Worm (Caenorhabditis elegans) whole organism, young adult: ENCODE data around the gene F11E6.4.

Experiments
- C06A6.2 ChIP-seq: fragments of 200-800 bp; sonication (Bioruptor generic); conservative IDR thresholded peaks from 2 replicates; pipeline ENCODE4 v1.3.6; 2022; ENCODE audit warnings: missing genetic modification characterization, missing compliant biosample characterization
- T26A5.8 ChIP-seq: sonication (generic microtip); optimal IDR thresholded peaks from 2 replicates; lab custom pipeline; 2016; ENCODE audit warnings: missing genetic modification characterization, missing compliant biosample characterization
- Y56A3A.18 ChIP-seq: fragments of 200-800 bp; sonication (Bioruptor generic); IDR thresholded peaks from 2 replicates; pipeline ENCODE4 v1.3.6; 2022; ENCODE audit warnings: missing genetic modification reagents, missing genetic modification characterization, missing compliant biosample characterization
- Y67H2A.10 ChIP-seq: fragments of 200-800 bp; sonication (Bioruptor generic); conservative IDR thresholded peaks from 2 replicates; pipeline ENCODE4 v1.3.6; 2022; ENCODE audit warnings: missing genetic modification reagents, missing genetic modification characterization, missing compliant biosample characterization
- Y79H2A.3 ChIP-seq: fragments of 200-800 bp; sonication (Bioruptor generic); conservative IDR thresholded peaks from 2 replicates; pipeline ENCODE4 v1.3.6; 2022; ENCODE audit warnings: missing genetic modification reagents, missing genetic modification characterization, missing compliant biosample characterization
- akir-1 ChIP-seq: fragments of 200-800 bp; sonication (Bioruptor generic); optimal IDR thresholded peaks from 2 replicates; lab custom pipeline; 2018; ENCODE audit warnings: mild to moderate bottlenecking, missing genetic modification characterization, moderate library complexity, missing compliant biosample characterization
- ama-1 ChIP-seq, 3 experiments: fragments of 150-350 bp in 1 of 3; sonication (generic microtip) in 2 of 3; optimal IDR thresholded peaks; 2 replicates each; lab custom pipeline; 2014 to 2018; ENCODE audit warnings: missing biosample characterization in 2 of 3, missing genetic modification characterization in 2 of 3, missing genetic modification reagents in 2 of 3
- athp-1 ChIP-seq: sonication (generic microtip); optimal IDR thresholded peaks from 2 replicates; lab custom pipeline; 2017; ENCODE audit warnings: mild to moderate bottlenecking, missing genetic modification characterization, missing compliant biosample characterization
- cebp-1 ChIP-seq, 2 experiments: fragments of 200-800 bp in 1 of 2; sonication (Bioruptor generic) in 1 of 2; sonication (generic microtip) in 1 of 2; IDR thresholded peaks in 1 of 2; optimal IDR thresholded peaks in 1 of 2; 2 replicates each; pipeline versions ENCODE4 v1.3.6 to Lab custom; 2017 to 2022; ENCODE audit warnings: missing compliant biosample characterization in 2 of 2, missing genetic modification characterization in 2 of 2, mild to moderate bottlenecking in 1 of 2, missing genetic modification reagents in 1 of 2, moderate library complexity in 1 of 2
- cebp-2 ChIP-seq: fragments of 200-800 bp; sonication (Bioruptor generic); IDR thresholded peaks from 2 replicates; pipeline ENCODE4 v1.3.6; 2022; ENCODE audit warnings: missing genetic modification characterization, missing compliant biosample characterization
- ceh-58 ChIP-seq: fragments of 200-800 bp; sonication (Bioruptor generic); IDR thresholded peaks from 2 replicates; pipeline ENCODE4 v1.3.6; 2022; ENCODE audit warnings: missing genetic modification characterization, missing compliant biosample characterization
- dpff-1 ChIP-seq: sonication (generic microtip); optimal IDR thresholded peaks from 2 replicates; lab custom pipeline; 2017; ENCODE audit warnings: mild to moderate bottlenecking, missing genetic modification characterization, missing compliant biosample characterization
- egl-44 ChIP-seq: fragments of 200-800 bp; sonication (Bioruptor generic); IDR thresholded peaks from 2 replicates; pipeline ENCODE4 v1.3.6; 2022; ENCODE audit warnings: missing genetic modification reagents, missing genetic modification characterization, missing compliant biosample characterization
- egrh-3 ChIP-seq: fragments of 200-800 bp; sonication (Bioruptor generic); IDR thresholded peaks from 2 replicates; pipeline ENCODE4 v1.3.6; 2022; ENCODE audit warnings: missing genetic modification reagents, missing genetic modification characterization, missing compliant biosample characterization
- ets-4 ChIP-seq: fragments of 200-800 bp; sonication (Bioruptor generic); optimal IDR thresholded peaks from 2 replicates; lab custom pipeline; 2018; ENCODE audit warnings: mild to moderate bottlenecking, missing genetic modification characterization, missing compliant biosample characterization
- lag-1 ChIP-seq: fragments of 200-800 bp; sonication (Bioruptor generic); IDR thresholded peaks from 2 replicates; pipeline ENCODE4 v1.3.6; 2022; ENCODE audit warnings: missing genetic modification reagents, missing genetic modification characterization, missing compliant biosample characterization
- lir-1 ChIP-seq: fragments of 200-800 bp; sonication (Bioruptor generic); conservative IDR thresholded peaks from 2 replicates; pipeline ENCODE4 v1.3.6; 2022; ENCODE audit warnings: missing genetic modification reagents, missing genetic modification characterization, missing compliant biosample characterization
- lsl-1 ChIP-seq: fragments of 200-800 bp; sonication (Bioruptor generic); optimal IDR thresholded peaks from 2 replicates; lab custom pipeline; 2018; ENCODE audit warnings: mild to moderate bottlenecking, missing genetic modification characterization, moderate library complexity, missing compliant biosample characterization
- lsy-27 ChIP-seq: sonication (generic microtip); optimal IDR thresholded peaks from 2 replicates; lab custom pipeline; 2017; ENCODE audit warnings: missing genetic modification characterization, mild to moderate bottlenecking, missing compliant biosample characterization, antibody characterized with exemption, missing genotype, borderline replicate concordance; ENCODE audit not compliant: insufficient read depth
- madf-6 ChIP-seq: fragments of 200-800 bp; sonication (Bioruptor generic); IDR thresholded peaks from 2 replicates; pipeline ENCODE4 v1.3.6; 2022; ENCODE audit warnings: missing genetic modification reagents, missing genetic modification characterization, missing compliant biosample characterization
- mes-4 ChIP-seq: sonication (generic microtip); optimal IDR thresholded peaks from 2 replicates; lab custom pipeline; 2016; ENCODE audit warnings: missing genotype, missing genetic modification characterization, missing compliant biosample characterization
- mxl-1 ChIP-seq: sonication (generic microtip); optimal IDR thresholded peaks from 2 replicates; lab custom pipeline; 2016; ENCODE audit warnings: missing genetic modification characterization, missing compliant biosample characterization
- nfya-1 ChIP-seq: sonication (generic microtip); optimal IDR thresholded peaks from 2 replicates; lab custom pipeline; 2017; ENCODE audit warnings: antibody characterized with exemption, missing compliant biosample characterization, missing genetic modification characterization, borderline replicate concordance; ENCODE audit not compliant: insufficient read depth
- nhr-179 ChIP-seq: sonication (generic microtip); optimal IDR thresholded peaks from 2 replicates; lab custom pipeline; 2016; ENCODE audit warnings: mild to moderate bottlenecking, missing genetic modification characterization, missing compliant biosample characterization
- nhr-80 ChIP-seq: sonication (generic microtip); optimal IDR thresholded peaks from 2 replicates; lab custom pipeline; 2016; ENCODE audit warnings: missing genetic modification characterization, missing compliant biosample characterization
- nhr-90 ChIP-seq: sonication (generic microtip); optimal IDR thresholded peaks from 2 replicates; lab custom pipeline; 2016; ENCODE audit warnings: missing genotype, mild to moderate bottlenecking, missing genetic modification characterization, missing compliant biosample characterization
- pbrm-1 ChIP-seq: fragments of 200-800 bp; sonication (Bioruptor generic); IDR thresholded peaks from 2 replicates; pipeline ENCODE4 v1.3.6; 2022; ENCODE audit warnings: missing genetic modification reagents, missing genetic modification characterization, missing compliant biosample characterization
- rpc-1 ChIP-seq, 2 experiments: fragments of 150-350 bp in 1 of 2; sonication (generic microtip) in 1 of 2; optimal IDR thresholded peaks; 2 replicates each; lab custom pipeline; 2014 to 2018; ENCODE audit warnings: missing biosample characterization in 1 of 2, missing genetic modification characterization in 1 of 2, missing genetic modification reagents in 1 of 2, missing genotype in 1 of 2
- sdz-38 ChIP-seq: sonication (generic microtip); optimal IDR thresholded peaks from 2 replicates; lab custom pipeline; 2016; ENCODE audit warnings: missing genotype, missing genetic modification characterization, missing compliant biosample characterization
- tbp1 ChIP-seq: fragments of 200-800 bp; sonication (Bioruptor generic); optimal IDR thresholded peaks from 2 replicates; lab custom pipeline; 2018; ENCODE audit warnings: mild to moderate bottlenecking, missing genetic modification characterization, missing compliant biosample characterization
- ztf-18 ChIP-seq: sonication (generic microtip); optimal IDR thresholded peaks from 2 replicates; lab custom pipeline; 2016; ENCODE audit warnings: missing genotype, mild to moderate bottlenecking, missing genetic modification characterization, missing compliant biosample characterization
- ztf-22 ChIP-seq: fragments of 200-800 bp; sonication (Bioruptor generic); optimal IDR thresholded peaks from 2 replicates; lab custom pipeline; 2018; ENCODE audit warnings: mild to moderate bottlenecking, missing genetic modification characterization, moderate library complexity, missing compliant biosample characterization
- ztf-26 ChIP-seq: sonication (generic microtip); optimal IDR thresholded peaks from 2 replicates; lab custom pipeline; 2017; ENCODE audit warnings: missing genetic modification characterization, missing compliant biosample characterization

F11E6.4 gene

DNA sequence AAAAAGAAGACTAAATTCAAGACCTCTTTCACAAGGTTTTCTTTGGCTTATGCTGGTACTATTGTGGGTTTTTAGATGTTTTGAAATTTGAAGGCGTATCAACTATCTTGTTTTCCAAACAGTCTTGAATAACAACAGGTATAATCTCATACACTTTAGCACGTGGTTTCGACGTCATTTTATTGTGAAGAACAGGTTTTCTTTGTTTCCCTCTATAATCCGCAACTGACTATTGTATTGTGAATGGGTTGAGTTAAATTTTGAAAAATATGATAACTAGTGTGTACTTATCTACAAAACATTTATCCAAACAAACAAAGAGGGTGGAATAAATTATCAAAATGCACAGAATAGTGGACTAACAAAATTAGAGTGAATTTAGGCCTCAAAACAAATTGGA, 28.9 kb downstream of the F11E6.4 start:
- TF ChIP-seq Y56A3A.18 (GFP tag; lab: Robert Waterston, UW) (no peak), cebp-2 (GFP tag; lab: Robert Waterston, UW) (no peak), T26A5.8 (tag; lab: Kevin White, UChicago) (no peak), Y79H2A.3 (GFP tag; lab: Robert Waterston, UW) (no peak), mxl-1 (tag; lab: Kevin White, UChicago) (no peak), lag-1 (GFP tag; lab: Robert Waterston, UW) (no peak), C06A6.2 (GFP tag; lab: Robert Waterston, UW) (no peak), mes-4 (tag; lab: Kevin White, UChicago) (no peak), ets-4 (GFP tag; lab: Kevin White, UChicago) (no peak), akir-1 (GFP tag; lab: Kevin White, UChicago) (no peak), egrh-3 (GFP tag; lab: Robert Waterston, UW) (no peak)
- TF ChIP-seq, all 124 proteins: peak for 0

DNA sequence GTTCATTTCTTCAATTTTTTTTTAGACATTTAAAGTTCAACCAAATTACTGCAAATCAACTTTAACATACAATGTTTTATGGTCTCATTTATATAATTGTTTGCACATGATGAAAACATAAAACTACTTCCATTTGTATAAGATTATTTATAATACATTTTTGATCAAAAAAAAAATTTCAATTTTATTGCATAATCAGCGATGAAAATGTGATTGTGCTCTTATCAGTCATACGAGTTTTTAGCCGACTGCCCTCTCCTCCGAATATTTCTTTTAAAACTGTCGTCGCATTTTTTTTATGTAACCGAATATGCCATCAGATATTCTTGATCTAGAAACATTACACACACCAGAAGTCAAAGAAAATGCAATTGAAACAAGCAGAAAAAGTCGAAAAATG, 29.7 kb downstream of the F11E6.4 start, which contains the start of gene F08A7.1:
F08A7.1 (plus strand) TSS at position 191 of the 400 bp plus-strand sequence.
- TF ChIP-seq nhr-80 (peak; percentile 52), dpff-1 (no peak)

DNA sequence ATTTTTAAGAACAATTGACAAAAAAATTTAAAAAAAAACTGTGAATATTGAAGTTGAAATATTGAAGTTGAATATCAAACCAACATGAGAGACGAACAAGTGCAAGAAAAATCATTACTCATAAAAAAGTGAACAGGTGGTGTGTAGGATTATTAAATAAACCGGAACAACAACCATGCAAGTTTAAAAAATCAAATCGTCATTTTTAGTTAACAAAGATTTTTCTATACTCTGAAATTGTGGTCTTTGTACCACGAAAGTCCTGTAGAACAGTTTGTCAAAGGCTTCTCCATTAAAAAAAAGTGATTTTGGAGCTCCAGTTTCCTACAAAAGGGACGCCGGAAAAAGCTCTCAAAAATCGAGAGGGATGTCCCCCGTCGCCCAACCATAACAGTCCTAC, 30.2 kb downstream of the F11E6.4 start, which contains the start of gene C06A12.19:
C06A12.19 (minus strand) TSS at position 101 of the 400 bp plus-strand sequence.
- TF ChIP-seq cebp-1 (GFP tag; IDR thresholded peaks at IDR 0.05; lab: Robert Waterston, UW) (no peak), cebp-1 (tag; optimal IDR thresholded peaks at IDR 0.05; lab: Kevin White, UChicago) (no peak), athp-1 (tag; lab: Kevin White, UChicago) (no peak), lsy-27 (tag; lab: Kevin White, UChicago) (no peak), cebp-2 (GFP tag; lab: Robert Waterston, UW) (no peak), sdz-38 (tag; lab: Kevin White, UChicago) (no peak), ztf-22 (GFP tag; lab: Kevin White, UChicago) (no peak), nhr-80 (no peak)

DNA sequence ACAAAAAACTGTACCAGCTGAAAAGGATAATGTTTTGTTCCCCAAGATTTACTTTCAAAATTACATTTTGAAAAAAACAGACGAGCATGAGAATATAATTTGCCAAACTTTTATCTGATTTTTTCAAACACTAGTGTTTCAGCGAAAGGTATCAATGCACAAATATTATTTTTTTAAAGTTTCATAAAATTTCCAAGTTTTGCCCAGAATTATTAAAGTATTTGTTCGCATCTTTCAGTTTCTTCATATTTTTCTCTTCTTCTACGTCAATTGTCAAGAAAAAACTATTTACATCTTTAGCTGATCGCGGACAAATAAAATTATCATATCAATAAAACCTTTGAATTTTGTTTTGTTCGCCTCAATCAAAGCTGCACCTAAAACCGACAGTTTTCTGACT, 33.1 kb downstream of the F11E6.4 start, which contains the start of gene C06A12.8:
C06A12.8 (plus strand) TSS at position 301 of the 400 bp plus-strand sequence.
- TF ChIP-seq ceh-58 (GFP tag; lab: Robert Waterston, UW): no peak
- no peak for TF ChIP-seq Y67H2A.10
- TF ChIP-seq nfya-1 (tag; lab: Kevin White, UChicago): no peak
- TF ChIP-seq madf-6 (GFP tag; lab: Robert Waterston, UW): no peak
- no peak for TF ChIP-seq ama-1 (optimal IDR thresholded peaks at IDR 0.05; lab: Kevin White, UChicago)
- no peak for TF ChIP-seq ama-1 (GFP tag; optimal IDR thresholded peaks at IDR 0.05; lab: Kevin White, UChicago)
- no peak for TF ChIP-seq pbrm-1 (GFP tag; lab: Robert Waterston, UW)
- no peak for TF ChIP-seq lsl-1 (GFP tag; lab: Kevin White, UChicago)
- no peak for TF ChIP-seq ztf-18 (tag; lab: Kevin White, UChicago)
- no peak for TF ChIP-seq nhr-179 (tag; lab: Kevin White, UChicago)
- no peak for TF ChIP-seq rpc-1 (optimal IDR thresholded peaks at IDR 0.05; lab: Kevin White, UChicago)
- TF ChIP-seq rpc-1 (tag; optimal IDR thresholded peaks at IDR 0.05; lab: Kevin White, UChicago): no peak
- no peak for TF ChIP-seq Y56A3A.18 (GFP tag; lab: Robert Waterston, UW)
- TF ChIP-seq athp-1 (tag; lab: Kevin White, UChicago): no peak
- no peak for TF ChIP-seq lir-1 (GFP tag; lab: Robert Waterston, UW)
- no peak for TF ChIP-seq egl-44 (GFP tag; lab: Robert Waterston, UW)
- no peak for TF ChIP-seq ztf-26
- no peak for TF ChIP-seq tbp1 (GFP tag; lab: Kevin White, UChicago)
- TF ChIP-seq nhr-90: no peak
